Worm (Caenorhabditis elegans): ENCODE results near the gene math-5.
A peak's percentile ranks its signal among the peaks of the same experiment; 100 is the strongest.

The math-5 gene

ce11 chrII:1882705-1883104, at the start of gene math-5:
TSS of gene math-5 (minus strand) at chrII:1882805.
- TF ChIP-seq ceh-58 (GFP tag; IDR thresholded peaks at IDR 0.05) = no peak
- TF ChIP-seq tbp1 (GFP tag; optimal IDR thresholded peaks at IDR 0.05) = no peak
- TF ChIP-seq F33H1.4 (GFP tag; IDR thresholded peaks at IDR 0.05) = no peak
- no peak for TF ChIP-seq egl-44 (GFP tag; IDR thresholded peaks at IDR 0.05)
- no peak for TF ChIP-seq ets-4 (GFP tag; optimal IDR thresholded peaks at IDR 0.05)
- TF ChIP-seq nfyb-1 (GFP tag; IDR thresholded peaks at IDR 0.05) = no peak
- TF ChIP-seq Y95B8A.8 (GFP tag; IDR thresholded peaks at IDR 0.05) = no peak
- TF ChIP-seq madf-8 (GFP tag; conservative IDR thresholded peaks at IDR 0.05) = no peak
- TF ChIP-seq ztf-22 (GFP tag; optimal IDR thresholded peaks at IDR 0.05) = no peak

- TF ChIP-seq akir-1 (GFP tag; optimal IDR thresholded peaks at IDR 0.05) = no peak
- no peak for TF ChIP-seq ztf-22 (GFP tag; optimal IDR thresholded peaks at IDR 0.05)
- no peak for TF ChIP-seq ztf-25 (GFP tag; IDR thresholded peaks at IDR 0.05)
- TF ChIP-seq repo-1 (tag; optimal IDR thresholded peaks at IDR 0.05) = no peak
- TF ChIP-seq F33H1.4 (GFP tag; IDR thresholded peaks at IDR 0.05) = no peak
- peak; percentile 19 for TF ChIP-seq efl-1 (GFP tag; optimal IDR thresholded peaks at IDR 0.05)
These were observed 46.0 kb upstream of the math-5 start for ce11 chrII:1928578-1928977.

- TF ChIP-seq F55B11.4 (tag; optimal IDR thresholded peaks at IDR 0.05; ENCODE audit: borderline replicate concordance, insufficient read depth) (no peak), repo-1 (tag; optimal IDR thresholded peaks at IDR 0.05) (no peak), Y79H2A.3 (GFP tag; conservative IDR thresholded peaks at IDR 0.05) (no peak), F10E7.11 (tag; optimal IDR thresholded peaks at IDR 0.05) (no peak), atf-7 (tag; optimal IDR thresholded peaks at IDR 0.05) (no peak), madf-10 (tag; optimal IDR thresholded peaks at IDR 0.05) (no peak), aptf-3 (GFP tag; IDR thresholded peaks at IDR 0.05) (no peak), mes-4 (tag; optimal IDR thresholded peaks at IDR 0.05) (no peak), sea-2 (GFP tag; IDR thresholded peaks at IDR 0.05) (no peak), bed-1 (GFP tag; IDR thresholded peaks at IDR 0.05) (no peak), chd-7 (tag; optimal IDR thresholded peaks at IDR 0.05) (no peak), nhr-90 (tag; optimal IDR thresholded peaks at IDR 0.05) (no peak), D2030.7 (GFP tag; IDR thresholded peaks at IDR 0.05) (no peak), let-526 (GFP tag; IDR thresholded peaks at IDR 0.05) (no peak), B0336.3 (GFP tag; IDR thresholded peaks at IDR 0.05) (no peak), T07F8.4 (tag; optimal IDR thresholded peaks at IDR 0.05) (no peak), nhr-27 (tag; optimal IDR thresholded peaks at IDR 0.05) (no peak), K12H6.12 (tag; optimal IDR thresholded peaks at IDR 0.05) (no peak), F57C9.4 (tag; optimal IDR thresholded peaks at IDR 0.05) (no peak), ZK185.1 (tag; optimal IDR thresholded peaks at IDR 0.05; ENCODE audit: poor library complexity, severe bottlenecking) (no peak)
These were observed 43.6 kb upstream of the math-5 start, which contains the start of gene F52C6.2 for ce11 chrII:1926162-1926561. TSS of gene F52C6.2 (plus strand) at chrII:1926462.

ce11 chrII:1924459-1924858, 41.9 kb upstream of the math-5 start, which contains the start of gene F52C6.3:
TSS of gene F52C6.3 (plus strand) at chrII:1924759.
- TF ChIP-seq C06A6.2 (GFP tag; conservative IDR thresholded peaks at IDR 0.05) = no peak
- TF ChIP-seq lsl-1 (GFP tag; optimal IDR thresholded peaks at IDR 0.05) = peak; percentile 51
